Fruit fly (Drosophila melanogaster): ENCODE measurements around the gene dmrt99B.

dmrt99B gene

DNA sequence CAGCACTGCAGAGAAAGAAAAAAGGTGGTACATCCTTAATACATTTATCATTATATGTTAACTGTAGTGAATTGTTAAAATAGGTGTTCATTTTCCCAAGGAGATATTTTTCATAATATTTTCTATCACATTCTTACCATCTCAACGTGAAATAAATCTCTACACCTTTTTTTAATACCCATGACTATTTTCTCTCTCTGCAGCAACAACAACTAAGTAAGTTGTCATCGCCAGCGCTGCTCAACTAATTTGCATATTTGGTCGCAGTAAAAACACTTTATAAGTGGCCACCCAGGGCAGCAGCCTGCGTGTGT is 1.9 kb upstream of the dmrt99B start (continued):
- TF ChIP-seq CG18764 (GFP tag; optimal IDR thresholded peaks at IDR 0.05) = no peak
- TF ChIP-seq Ptx1 (GFP tag; IDR thresholded peaks at IDR 0.05) = peak; percentile 29; the same call in 1 of the 2 replicates
- TF ChIP-seq CG11504 (tag; optimal IDR thresholded peaks at IDR 0.05) = peak; percentile 71
- TF ChIP-seq ara (GFP tag; IDR thresholded peaks at IDR 0.05) = no peak
- no peak for TF ChIP-seq kah (GFP tag; optimal IDR thresholded peaks at IDR 0.05)
- TF ChIP-seq Oaz (GFP tag; IDR thresholded peaks at IDR 0.05) = no peak
- TF ChIP-seq Doc2 (GFP tag; IDR thresholded peaks at IDR 0.05) = no peak
- TF ChIP-seq cas (GFP tag; IDR thresholded peaks at IDR 0.05) = no peak
- no peak for TF ChIP-seq tin (GFP tag; optimal IDR thresholded peaks at IDR 0.05)
- TF ChIP-seq NfI (GFP tag; optimal IDR thresholded peaks at IDR 0.05) = peak; percentile 7
- TF ChIP-seq Adf1 (GFP tag; IDR thresholded peaks at IDR 0.05) = no peak
- TF ChIP-seq sob (GFP tag; IDR thresholded peaks at IDR 0.05) = 0 out of 2 replicates have a peak, but pooled peaks have one; percentile 15
- no peak for TF ChIP-seq da (GFP tag; optimal IDR thresholded peaks at IDR 0.05)
- no peak for TF ChIP-seq exex (tag; optimal IDR thresholded peaks at IDR 0.05)
- no peak for TF ChIP-seq H2.0 (GFP tag; IDR thresholded peaks at IDR 0.05)
- TF ChIP-seq CG12659 (GFP tag; optimal IDR thresholded peaks at IDR 0.05) = no peak
- no peak for TF ChIP-seq Bgb (GFP tag; IDR thresholded peaks at IDR 0.05; ENCODE audit: partially characterized antibody)
- peak in 1 of 2 experiments; percentile 55 for TF ChIP-seq Hr51 (GFP tag; optimal IDR thresholded peaks at IDR 0.05)
- TF ChIP-seq C15 (GFP tag; IDR thresholded peaks at IDR 0.05) = no peak
- TF ChIP-seq CG8924 (tag; optimal IDR thresholded peaks at IDR 0.05) = peak; percentile 37
- peak; percentile 49 for TF ChIP-seq CG8388 (GFP tag; optimal IDR thresholded peaks at IDR 0.05)
- TF ChIP-seq Ssrp (tag; optimal IDR thresholded peaks at IDR 0.05) = peak; percentile 53
- TF ChIP-seq dysf (GFP tag; IDR thresholded peaks at IDR 0.05) = peak; percentile 59
- TF ChIP-seq CG31224 (GFP tag; IDR thresholded peaks at IDR 0.05) = no peak
- no peak for TF ChIP-seq D19B (GFP tag; optimal IDR thresholded peaks at IDR 0.05)
- TF ChIP-seq Dad (GFP tag; optimal IDR thresholded peaks at IDR 0.05) = no peak
- TF ChIP-seq CHES-1-like (GFP tag; optimal IDR thresholded peaks at IDR 0.05) = no peak
- no peak for TF ChIP-seq sug (tag; optimal IDR thresholded peaks at IDR 0.05)
- TF ChIP-seq sna (GFP tag; IDR thresholded peaks at IDR 0.05; ENCODE audit: partially characterized antibody) = no peak
- no peak for TF ChIP-seq danr (GFP tag; IDR thresholded peaks at IDR 0.05)
- TF ChIP-seq CG8478 (optimal IDR thresholded peaks at IDR 0.05) = no peak
- no peak for TF ChIP-seq ro (GFP tag; IDR thresholded peaks at IDR 0.05)
- no peak for TF ChIP-seq CG12236 (GFP tag; optimal IDR thresholded peaks at IDR 0.05)
- TF ChIP-seq cato (GFP tag; optimal IDR thresholded peaks at IDR 0.05; ENCODE audit: borderline replicate concordance) = no peak
- peak; percentile 34 for TF ChIP-seq Hr3 (GFP tag; optimal IDR thresholded peaks at IDR 0.05)
- no peak for TF ChIP-seq CG3995 (GFP tag; optimal IDR thresholded peaks at IDR 0.05)
- TF ChIP-seq HHEX (GFP tag; optimal IDR thresholded peaks at IDR 0.05) = no peak
- TF ChIP-seq hbn (GFP tag; IDR thresholded peaks at IDR 0.05; ENCODE audit: partially characterized antibody) = no peak
- TF ChIP-seq CG31441 (GFP tag; IDR thresholded peaks at IDR 0.05) = peak; percentile 52; the same call in 1 of the 2 replicates
- no peak for TF ChIP-seq fd102C (GFP tag; optimal IDR thresholded peaks at IDR 0.05)
- TF ChIP-seq Hmr (GFP tag; optimal IDR thresholded peaks at IDR 0.05) = peak; percentile 24
- TF ChIP-seq tna (GFP tag; IDR thresholded peaks at IDR 0.05; ENCODE audit: partially characterized antibody) = no peak
- no peak for TF ChIP-seq crol (GFP tag; IDR thresholded peaks at IDR 0.05)
- TF ChIP-seq CG11398 (GFP tag; optimal IDR thresholded peaks at IDR 0.05) = no peak
- peak; percentile 78 for TF ChIP-seq Med (GFP tag)
- TF ChIP-seq dpn (GFP tag; optimal IDR thresholded peaks at IDR 0.05) = peak in 1 of 2 experiments; percentile 21
- no peak for TF ChIP-seq HLHmδ (GFP tag; optimal IDR thresholded peaks at IDR 0.05)
- no peak for TF ChIP-seq CG3065 (GFP tag; optimal IDR thresholded peaks at IDR 0.05)
- no peak for TF ChIP-seq pros (GFP tag; optimal IDR thresholded peaks at IDR 0.05)
- no peak for TF ChIP-seq wor (GFP tag; IDR thresholded peaks at IDR 0.05)
- TF ChIP-seq nom (GFP tag; optimal IDR thresholded peaks at IDR 0.05) = no peak
- no peak for TF ChIP-seq wek (GFP tag; optimal IDR thresholded peaks at IDR 0.05)

Data from whole organism, embryonic.